Worm (Caenorhabditis elegans): ENCODE results near the gene ins-23.

Gene ins-23

ce11 chrIII:10010117-10010516 is 17.9 kb upstream of the ins-23 start, which contains the start of gene fbxa-155:
fbxa-155 (minus strand) TSS chrIII:10010217.
- TF ChIP-seq nhr-28 (tag; optimal IDR thresholded peaks at IDR 0.05) (no peak), elt-3 (tag; optimal IDR thresholded peaks at IDR 0.05) (no peak), M03D4.4 (tag; optimal IDR thresholded peaks at IDR 0.05) (no peak), unc-62 (GFP tag; optimal IDR thresholded peaks at IDR 0.05) (no peak), elt-1 (tag; optimal IDR thresholded peaks at IDR 0.05; ENCODE audit: borderline replicate concordance, insufficient read depth) (no peak), lsy-2 (tag; optimal IDR thresholded peaks at IDR 0.05) (no peak), ham-2 (GFP tag; optimal IDR thresholded peaks at IDR 0.05) (no peak), flh-1 (GFP tag; optimal IDR thresholded peaks at IDR 0.05) (no peak), mep-1 (tag; optimal IDR thresholded peaks at IDR 0.05) (no peak), lin-13 (tag; optimal IDR thresholded peaks at IDR 0.05) (no peak), pha-4 (tag; optimal IDR thresholded peaks at IDR 0.05) (no peak), lin-32 (GFP tag; optimal IDR thresholded peaks at IDR 0.05) (no peak), hlh-1 (tag; optimal IDR thresholded peaks at IDR 0.05) (no peak), unc-120 (tag; optimal IDR thresholded peaks at IDR 0.05; ENCODE audit: poor library complexity, severe bottlenecking) (no peak), ceh-83 (GFP tag; optimal IDR thresholded peaks at IDR 0.05) (no peak), sptf-1 (tag; optimal IDR thresholded peaks at IDR 0.05) (no peak), sem-2 (GFP tag; optimal IDR thresholded peaks at IDR 0.05) (no peak), blmp-1 (tag; optimal IDR thresholded peaks at IDR 0.05) (no peak), drap-1 (GFP tag; optimal IDR thresholded peaks at IDR 0.05) (no peak), snpc-4 (tag; optimal IDR thresholded peaks at IDR 0.05) (no peak)

- TF ChIP-seq lin-32 (GFP tag; optimal IDR thresholded peaks at IDR 0.05): no peak
- TF ChIP-seq elt-3 (tag; optimal IDR thresholded peaks at IDR 0.05): no peak
- no peak for TF ChIP-seq mep-1 (tag; optimal IDR thresholded peaks at IDR 0.05)
- no peak for TF ChIP-seq zip-8 (tag; optimal IDR thresholded peaks at IDR 0.05)
- TF ChIP-seq hlh-1 (tag; optimal IDR thresholded peaks at IDR 0.05): no peak
- no peak for TF ChIP-seq nhr-28 (tag; optimal IDR thresholded peaks at IDR 0.05)
These were observed 15.9 kb upstream of the ins-23 start, which contains the start of gene C05B5.16 for ce11 chrIII:10012136-10012535. C05B5.16 (plus strand) TSS chrIII:10012436.

- no peak for TF ChIP-seq bed-3 (GFP tag; optimal IDR thresholded peaks at IDR 0.05)
- no peak for TF ChIP-seq cnd-1 (tag; optimal IDR thresholded peaks at IDR 0.05)
- TF ChIP-seq lsy-2 (tag; optimal IDR thresholded peaks at IDR 0.05): peak; percentile 1
- TF ChIP-seq nhr-237 (tag; optimal IDR thresholded peaks at IDR 0.05): no peak
- TF ChIP-seq sptf-1 (tag; optimal IDR thresholded peaks at IDR 0.05): peak; percentile 38
- no peak for TF ChIP-seq ham-2 (GFP tag; optimal IDR thresholded peaks at IDR 0.05)
- TF ChIP-seq lin-32 (GFP tag; optimal IDR thresholded peaks at IDR 0.05): no peak
- no peak for TF ChIP-seq M03D4.4 (tag; optimal IDR thresholded peaks at IDR 0.05)
- TF ChIP-seq nhr-28 (tag; optimal IDR thresholded peaks at IDR 0.05): no peak
- TF ChIP-seq ces-1 (GFP tag; optimal IDR thresholded peaks at IDR 0.05): peak; percentile 59
- TF ChIP-seq sem-2 (GFP tag; optimal IDR thresholded peaks at IDR 0.05): no peak
- TF ChIP-seq pha-4 (tag; optimal IDR thresholded peaks at IDR 0.05): no peak
- TF ChIP-seq hlh-1 (tag; optimal IDR thresholded peaks at IDR 0.05): no peak
- TF ChIP-seq blmp-1 (tag; optimal IDR thresholded peaks at IDR 0.05): no peak
- no peak for TF ChIP-seq snpc-4 (tag; optimal IDR thresholded peaks at IDR 0.05)
- TF ChIP-seq nhr-76 (tag; optimal IDR thresholded peaks at IDR 0.05): no peak
- no peak for TF ChIP-seq tbx-8 (GFP tag; optimal IDR thresholded peaks at IDR 0.05)
- no peak for TF ChIP-seq unc-120 (tag; optimal IDR thresholded peaks at IDR 0.05; ENCODE audit: poor library complexity, severe bottlenecking)
- TF ChIP-seq elt-1 (tag; optimal IDR thresholded peaks at IDR 0.05; ENCODE audit: borderline replicate concordance, insufficient read depth): no peak
- no peak for TF ChIP-seq mls-2 (tag; optimal IDR thresholded peaks at IDR 0.05)
- TF ChIP-seq lin-13 (tag; optimal IDR thresholded peaks at IDR 0.05): no peak
- TF ChIP-seq ztf-11 (tag; optimal IDR thresholded peaks at IDR 0.05): no peak
- TF ChIP-seq mab-5 (tag; optimal IDR thresholded peaks at IDR 0.05): no peak
- no peak for TF ChIP-seq unc-39 (tag; optimal IDR thresholded peaks at IDR 0.05)
- no peak for TF ChIP-seq ceh-43 (GFP tag; optimal IDR thresholded peaks at IDR 0.05)
- TF ChIP-seq drap-1 (GFP tag; optimal IDR thresholded peaks at IDR 0.05): no peak
- TF ChIP-seq nhr-2 (tag; optimal IDR thresholded peaks at IDR 0.05): no peak
- TF ChIP-seq mep-1 (tag; optimal IDR thresholded peaks at IDR 0.05): peak; percentile 35
- TF ChIP-seq unc-62 (GFP tag; optimal IDR thresholded peaks at IDR 0.05): peak; percentile 25
- no peak for TF ChIP-seq nhr-12 (tag; optimal IDR thresholded peaks at IDR 0.05)
- TF ChIP-seq zip-8 (tag; optimal IDR thresholded peaks at IDR 0.05): no peak
- TF ChIP-seq ceh-83 (GFP tag; optimal IDR thresholded peaks at IDR 0.05): no peak
- TF ChIP-seq flh-1 (GFP tag; optimal IDR thresholded peaks at IDR 0.05): no peak
- no peak for TF ChIP-seq elt-3 (tag; optimal IDR thresholded peaks at IDR 0.05)
These were observed 11.5 kb upstream of the ins-23 start, which contains the start of gene rgs-1 for ce11 chrIII:10016413-10017051. rgs-1 (minus strand) TSS chrIII:10016558.
